Worm (Caenorhabditis elegans) whole organism, mixed stage, embryonic: ENCODE data around the gene glna-2.

Experiments
- M03D4.4 ChIP-seq: sonication (generic microtip); optimal IDR thresholded peaks from 2 replicates; lab custom pipeline; 2017; ENCODE audit warnings: mild to moderate bottlenecking, missing genetic modification characterization, missing compliant biosample characterization
- bed-3 ChIP-seq: fragments of 200-800 bp; sonication (Bioruptor generic); optimal IDR thresholded peaks from 3 replicates; lab custom pipeline; 2018; ENCODE audit warnings: mild to moderate bottlenecking, missing genetic modification characterization, moderate library complexity, missing compliant biosample characterization
- blmp-1 ChIP-seq: fragments of 150-350 bp; optimal IDR thresholded peaks from 2 replicates; lab custom pipeline; 2014; ENCODE audit warnings: missing biosample characterization, missing genetic modification characterization
- ceh-39 ChIP-seq: fragments of 150-350 bp; optimal IDR thresholded peaks from 2 replicates; lab custom pipeline; 2014; ENCODE audit warnings: missing biosample characterization, missing genetic modification characterization
- ceh-43 ChIP-seq: fragments of 200-800 bp; sonication (Bioruptor generic); optimal IDR thresholded peaks from 2 replicates; lab custom pipeline; 2018; ENCODE audit warnings: mild to moderate bottlenecking, missing genetic modification characterization, moderate library complexity, missing compliant biosample characterization
- ces-1 ChIP-seq: fragments of 150-350 bp; optimal IDR thresholded peaks from 2 replicates; lab custom pipeline; 2014; ENCODE audit warnings: missing biosample characterization, missing genetic modification reagents, missing genetic modification characterization
- cnd-1 ChIP-seq: fragments of 200-800 bp; sonication (Bioruptor generic); optimal IDR thresholded peaks from 2 replicates; lab custom pipeline; 2018; ENCODE audit warnings: mild to moderate bottlenecking, missing genetic modification characterization, missing compliant biosample characterization
- drap-1 ChIP-seq: fragments of 200-800 bp; sonication (Bioruptor generic); optimal IDR thresholded peaks from 3 replicates; lab custom pipeline; 2018; ENCODE audit warnings: mild to moderate bottlenecking, missing genetic modification characterization, missing compliant biosample characterization
- elt-1 ChIP-seq: sonication (generic microtip); optimal IDR thresholded peaks from 2 replicates; lab custom pipeline; 2017; ENCODE audit warnings: missing genetic modification characterization, mild to moderate bottlenecking, missing compliant biosample characterization, antibody characterized with exemption, moderate library complexity, borderline replicate concordance; ENCODE audit not compliant: insufficient read depth
- elt-3 ChIP-seq: fragments of 150-350 bp; optimal IDR thresholded peaks from 2 replicates; lab custom pipeline; 2014; ENCODE audit warnings: missing biosample characterization, missing genetic modification characterization
- flh-1 ChIP-seq: fragments of 200-800 bp; sonication (Bioruptor generic); optimal IDR thresholded peaks from 2 replicates; lab custom pipeline; 2018; ENCODE audit warnings: mild to moderate bottlenecking, missing genetic modification characterization, moderate library complexity, missing compliant biosample characterization
- ham-2 ChIP-seq: fragments of 200-800 bp; sonication (Bioruptor generic); optimal IDR thresholded peaks from 2 replicates; lab custom pipeline; 2018; ENCODE audit warnings: mild to moderate bottlenecking, missing genetic modification characterization, missing compliant biosample characterization
- lin-32 ChIP-seq: fragments of 200-800 bp; sonication (Bioruptor generic); optimal IDR thresholded peaks from 2 replicates; lab custom pipeline; 2018; ENCODE audit warnings: mild to moderate bottlenecking, missing genetic modification characterization, missing compliant biosample characterization
- lsy-2 ChIP-seq: fragments of 150-350 bp; optimal IDR thresholded peaks from 2 replicates; lab custom pipeline; 2014; ENCODE audit warnings: missing biosample characterization, missing genetic modification characterization
- mab-5 ChIP-seq: fragments of 150-350 bp; optimal IDR thresholded peaks from 2 replicates; lab custom pipeline; 2014; ENCODE audit warnings: missing biosample characterization, missing genetic modification characterization
- mep-1 ChIP-seq: fragments of 150-350 bp; optimal IDR thresholded peaks from 2 replicates; lab custom pipeline; 2017; ENCODE audit warnings: missing biosample characterization, missing genetic modification reagents, missing genetic modification characterization, inconsistent platforms
- mls-2 ChIP-seq: sonication (generic microtip); optimal IDR thresholded peaks from 2 replicates; lab custom pipeline; 2016; ENCODE audit warnings: mild to moderate bottlenecking, missing genetic modification characterization, moderate library complexity, missing compliant biosample characterization
- nhr-12 ChIP-seq: fragments of 150-350 bp; optimal IDR thresholded peaks from 2 replicates; lab custom pipeline; 2014; ENCODE audit warnings: missing biosample characterization, missing genetic modification characterization
- nhr-2 ChIP-seq: fragments of 150-350 bp; optimal IDR thresholded peaks from 2 replicates; lab custom pipeline; 2014; ENCODE audit warnings: missing biosample characterization, missing genetic modification characterization
- nhr-237 ChIP-seq: fragments of 150-350 bp; optimal IDR thresholded peaks from 2 replicates; lab custom pipeline; 2014; ENCODE audit warnings: missing biosample characterization, missing genetic modification characterization
- nhr-28 ChIP-seq: fragments of 150-350 bp; optimal IDR thresholded peaks from 2 replicates; lab custom pipeline; 2014; ENCODE audit warnings: missing biosample characterization, missing genetic modification characterization
- nhr-76 ChIP-seq: sonication (generic microtip); optimal IDR thresholded peaks from 2 replicates; lab custom pipeline; 2017; ENCODE audit warnings: missing biosample characterization, missing genetic modification characterization
- pha-4 ChIP-seq: fragments of 150-350 bp; optimal IDR thresholded peaks from 2 replicates; lab custom pipeline; 2018; ENCODE audit warnings: missing biosample characterization, missing genetic modification reagents, missing genetic modification characterization
- sem-2 ChIP-seq: fragments of 200-800 bp; sonication (Bioruptor generic); optimal IDR thresholded peaks from 2 replicates; lab custom pipeline; 2018; ENCODE audit warnings: mild to moderate bottlenecking, missing genetic modification characterization, missing compliant biosample characterization
- snpc-4 ChIP-seq: fragments of 150-350 bp; optimal IDR thresholded peaks from 2 replicates; lab custom pipeline; 2014; ENCODE audit warnings: missing biosample characterization, missing genetic modification characterization
- tbx-8 ChIP-seq: fragments of 200-800 bp; sonication (Bioruptor generic); optimal IDR thresholded peaks from 2 replicates; lab custom pipeline; 2018; ENCODE audit warnings: mild to moderate bottlenecking, missing genetic modification characterization, moderate library complexity, missing compliant biosample characterization
- unc-120 ChIP-seq: sonication (generic microtip); optimal IDR thresholded peaks from 2 replicates; lab custom pipeline; 2017; ENCODE audit warnings: missing genetic modification characterization, missing compliant biosample characterization; ENCODE audit not compliant: poor library complexity, severe bottlenecking
- unc-39 ChIP-seq: fragments of 150-350 bp; optimal IDR thresholded peaks from 2 replicates; lab custom pipeline; 2014; ENCODE audit warnings: missing biosample characterization, missing genetic modification characterization
- zip-8 ChIP-seq: fragments of 150-350 bp; optimal IDR thresholded peaks from 2 replicates; lab custom pipeline; 2014; ENCODE audit warnings: missing biosample characterization, missing genetic modification characterization
- ztf-11 ChIP-seq: fragments of 150-350 bp; optimal IDR thresholded peaks from 2 replicates; lab custom pipeline; 2014; ENCODE audit warnings: missing biosample characterization, missing genetic modification characterization

The glna-2 gene

DNA sequence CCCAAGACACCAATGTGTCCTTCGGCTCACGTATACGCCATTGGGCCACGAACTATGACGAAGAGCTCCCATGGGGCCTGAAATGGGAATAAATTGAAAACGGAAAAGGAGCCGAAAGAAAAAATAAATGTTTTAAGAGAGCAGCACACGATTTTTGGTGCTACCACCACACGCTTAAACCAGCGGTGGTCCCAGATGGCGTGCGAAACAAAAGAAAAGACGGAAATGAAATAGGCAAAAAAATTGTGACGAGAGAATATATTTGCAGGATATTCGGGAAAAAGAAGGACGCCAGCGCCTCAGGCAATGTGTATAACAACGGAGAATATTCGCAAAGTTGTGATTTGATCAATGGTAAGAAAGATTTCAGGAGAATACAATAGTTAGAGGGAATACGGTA is 21.5 kb upstream of the glna-2 start:
- no peak for TF ChIP-seq mab-5 (tag; lab: Kevin White, UChicago)

DNA sequence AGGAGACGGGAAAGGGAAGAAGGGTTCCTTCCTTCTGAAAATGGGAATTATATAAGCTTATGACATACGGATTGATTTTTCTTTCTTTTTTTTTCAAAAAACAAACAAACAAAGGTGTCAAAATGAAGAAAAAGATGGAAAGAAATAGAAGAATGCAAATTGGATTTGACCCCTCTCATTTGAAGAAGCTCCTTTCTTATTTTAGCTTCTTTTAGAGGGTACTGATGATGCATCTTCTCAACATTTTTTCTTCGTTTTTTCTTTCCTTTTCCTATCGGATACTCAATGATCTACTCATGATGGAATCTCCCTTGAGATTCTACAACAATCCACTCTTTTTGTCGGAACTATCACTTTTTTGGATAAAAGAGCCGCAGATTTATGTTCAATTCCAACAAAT is 18.2 kb upstream of the glna-2 start:
- TF ChIP-seq lin-32 (GFP tag; lab: Kevin White, UChicago) (no peak), M03D4.4 (tag; lab: Kevin White, UChicago) (no peak), zip-8 (tag; lab: Kevin White, UChicago) (no peak), ceh-39 (tag; lab: Kevin White, UChicago) (no peak), unc-120 (tag; lab: Kevin White, UChicago) (no peak), cnd-1 (tag; lab: Kevin White, UChicago) (no peak), blmp-1 (tag; lab: Kevin White, UChicago) (no peak), ces-1 (GFP tag; lab: Kevin White, UChicago) (peak; percentile 64), elt-3 (no peak)

DNA sequence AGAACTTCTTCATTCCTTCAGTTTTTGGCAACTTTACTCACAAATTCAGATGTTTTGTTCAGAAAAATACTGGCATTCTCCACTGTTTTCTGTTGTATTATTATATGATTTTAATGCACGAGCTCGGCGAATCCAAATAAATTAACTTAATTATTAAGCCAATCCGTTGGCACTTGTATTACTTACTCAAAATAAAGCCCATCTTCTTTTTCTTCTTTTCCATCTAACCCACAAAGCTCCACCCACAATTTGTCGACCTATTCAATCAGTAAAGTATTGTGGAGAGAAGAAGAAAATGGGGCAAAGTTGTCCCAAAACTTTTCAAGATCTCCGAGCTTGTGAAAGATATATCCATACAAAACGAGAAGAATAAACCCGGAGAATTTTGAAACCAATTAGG is 17.2 kb upstream of the glna-2 start:
- TF ChIP-seq mab-5 (tag; lab: Kevin White, UChicago) (no peak), lin-32 (GFP tag; lab: Kevin White, UChicago) (no peak), ces-1 (GFP tag; lab: Kevin White, UChicago) (peak; percentile 20)

- TF ChIP-seq sem-2 (GFP tag; lab: Kevin White, UChicago) (no peak), M03D4.4 (tag; lab: Kevin White, UChicago) (no peak), pha-4 (no peak), mep-1 (no peak), nhr-76 (tag; lab: Kevin White, UChicago) (no peak), unc-39 (tag; lab: Kevin White, UChicago) (no peak), nhr-2 (tag; lab: Kevin White, UChicago) (no peak), nhr-28 (tag; lab: Kevin White, UChicago) (no peak), flh-1 (GFP tag; lab: Kevin White, UChicago) (no peak), nhr-12 (tag; lab: Kevin White, UChicago) (no peak), elt-1 (tag; lab: Kevin White, UChicago) (no peak), drap-1 (GFP tag; lab: Kevin White, UChicago) (no peak), tbx-8 (GFP tag; lab: Kevin White, UChicago) (no peak), elt-3 (no peak), ceh-43 (GFP tag; lab: Kevin White, UChicago) (no peak), mls-2 (tag; lab: Kevin White, UChicago) (no peak), blmp-1 (tag; lab: Kevin White, UChicago) (no peak), lsy-2 (tag; lab: Kevin White, UChicago) (no peak), ztf-11 (tag; lab: Kevin White, UChicago) (no peak), snpc-4 (tag; lab: Kevin White, UChicago) (no peak)
Measured at ce11 chrII:8001428-8001827, 7.0 kb upstream of the glna-2 start.

DNA sequence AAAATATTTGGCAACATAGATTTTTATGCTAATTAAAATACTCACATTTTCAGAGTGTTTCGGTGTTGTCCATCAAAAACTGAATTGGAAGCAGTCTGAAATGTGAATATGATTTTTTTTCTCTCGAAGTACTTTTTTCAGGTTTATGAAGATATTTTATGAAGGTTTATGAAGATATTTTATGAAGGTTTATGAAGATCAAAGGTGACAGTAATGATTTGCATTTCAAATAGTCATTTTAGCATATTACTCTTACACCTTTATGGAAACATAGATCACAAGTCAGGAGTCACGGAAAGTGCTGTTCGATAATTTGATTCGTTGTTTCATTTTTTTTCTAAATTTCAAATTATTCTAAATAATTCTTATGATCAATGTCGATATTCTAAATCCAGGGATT is 4.3 kb upstream of the glna-2 start, which contains the start of gene pgp-11:
Gene pgp-11 (minus strand): TSS at position 101 of the 400 bp plus-strand sequence.
- TF ChIP-seq zip-8 (tag; lab: Kevin White, UChicago) (no peak), bed-3 (GFP tag; lab: Kevin White, UChicago) (no peak), mep-1 (no peak), mab-5 (tag; lab: Kevin White, UChicago) (no peak), ces-1 (GFP tag; lab: Kevin White, UChicago) (no peak), cnd-1 (tag; lab: Kevin White, UChicago) (no peak), ham-2 (GFP tag; lab: Kevin White, UChicago) (no peak), elt-3 (no peak), nhr-12 (tag; lab: Kevin White, UChicago) (no peak), snpc-4 (tag; lab: Kevin White, UChicago) (no peak), nhr-76 (tag; lab: Kevin White, UChicago) (no peak), mls-2 (tag; lab: Kevin White, UChicago) (no peak), tbx-8 (GFP tag; lab: Kevin White, UChicago) (no peak), ztf-11 (tag; lab: Kevin White, UChicago) (no peak), nhr-237 (tag; lab: Kevin White, UChicago) (no peak)
